Worm (Caenorhabditis elegans): ENCODE data around the gene R01H2.1.

The R01H2.1 gene

ce11 chrIII:7030044-7030804, 32.5 kb upstream of the R01H2.1 start (continued):
- TF ChIP-seq ceh-18 (tag; optimal IDR thresholded peaks at IDR 0.05): peak; percentile 12
- TF ChIP-seq ceh-48 (tag; optimal IDR thresholded peaks at IDR 0.05): no peak
- TF ChIP-seq ama-1 (optimal IDR thresholded peaks at IDR 0.05): no peak
- TF ChIP-seq tbx-2 (tag; optimal IDR thresholded peaks at IDR 0.05): peak; percentile 6
- TF ChIP-seq ttx-3 (tag; optimal IDR thresholded peaks at IDR 0.05): peak; percentile 55
- TF ChIP-seq pros-1 (tag; optimal IDR thresholded peaks at IDR 0.05): no peak
- peak; percentile 50 for TF ChIP-seq gmeb-2 (tag; optimal IDR thresholded peaks at IDR 0.05)
- peak; percentile 75 for TF ChIP-seq hlh-6 (tag; optimal IDR thresholded peaks at IDR 0.05)
- TF ChIP-seq unc-42 (tag; optimal IDR thresholded peaks at IDR 0.05): no peak
- TF ChIP-seq pat-9 (tag; optimal IDR thresholded peaks at IDR 0.05): peak; percentile 33
- TF ChIP-seq nfya-1 (tag; optimal IDR thresholded peaks at IDR 0.05): peak; percentile 38
- TF ChIP-seq Y22D7AL.16 (tag; optimal IDR thresholded peaks at IDR 0.05): peak; percentile 23
- peak; percentile 24 for TF ChIP-seq ztf-16 (tag; optimal IDR thresholded peaks at IDR 0.05)
- TF ChIP-seq ceh-2 (tag; optimal IDR thresholded peaks at IDR 0.05): no peak
- peak; percentile 41 for TF ChIP-seq che-1 (tag; optimal IDR thresholded peaks at IDR 0.05)
- no peak for TF ChIP-seq sdc-2 (tag; optimal IDR thresholded peaks at IDR 0.05)
- no peak for TF ChIP-seq unc-55 (GFP tag; optimal IDR thresholded peaks at IDR 0.05)
- no peak for TF ChIP-seq ceh-24 (tag; optimal IDR thresholded peaks at IDR 0.05)
- TF ChIP-seq ceh-6 (GFP tag; optimal IDR thresholded peaks at IDR 0.05): peak; percentile 55
- TF ChIP-seq hlh-8 (tag; optimal IDR thresholded peaks at IDR 0.05): no peak
- peak; percentile 42 for TF ChIP-seq lin-11 (tag; optimal IDR thresholded peaks at IDR 0.05)
- no peak for TF ChIP-seq ceh-9 (tag; optimal IDR thresholded peaks at IDR 0.05)
- TF ChIP-seq pqm-1 (tag; optimal IDR thresholded peaks at IDR 0.05): no peak
- no peak for TF ChIP-seq pha-4 (tag; optimal IDR thresholded peaks at IDR 0.05)
- no peak for TF ChIP-seq hlh-13 (GFP tag; optimal IDR thresholded peaks at IDR 0.05)
- TF ChIP-seq ets-4 (tag; optimal IDR thresholded peaks at IDR 0.05): no peak
- peak; percentile 39 for TF ChIP-seq pha-2 (tag; optimal IDR thresholded peaks at IDR 0.05)
- no peak for TF ChIP-seq elt-4 (tag; optimal IDR thresholded peaks at IDR 0.05)
- peak; percentile 45 for TF ChIP-seq dve-1 (tag; optimal IDR thresholded peaks at IDR 0.05)
- no peak for TF ChIP-seq fax-1 (tag; optimal IDR thresholded peaks at IDR 0.05)
- no peak for TF ChIP-seq ceh-22 (tag; optimal IDR thresholded peaks at IDR 0.05)
- TF ChIP-seq C38D4.7 (GFP tag; optimal IDR thresholded peaks at IDR 0.05): peak; percentile 49
- TF ChIP-seq npax-4 (tag; optimal IDR thresholded peaks at IDR 0.05): peak; percentile 13

ce11 chrIII:7032070-7032469, 30.6 kb upstream of the R01H2.1 start:
- TF ChIP-seq eyg-1 (tag; optimal IDR thresholded peaks at IDR 0.05): no peak
- TF ChIP-seq hlh-8 (tag; optimal IDR thresholded peaks at IDR 0.05): no peak
- TF ChIP-seq pat-9 (tag; optimal IDR thresholded peaks at IDR 0.05): no peak
- no peak for TF ChIP-seq ama-1 (optimal IDR thresholded peaks at IDR 0.05)
- TF ChIP-seq unc-86 (tag; optimal IDR thresholded peaks at IDR 0.05): no peak
- no peak for TF ChIP-seq Y22D7AL.16 (tag; optimal IDR thresholded peaks at IDR 0.05)
- no peak for TF ChIP-seq pag-3 (tag; optimal IDR thresholded peaks at IDR 0.05; ENCODE audit: borderline replicate concordance)
- TF ChIP-seq ztf-16 (tag; optimal IDR thresholded peaks at IDR 0.05): no peak
- TF ChIP-seq hlh-6 (tag; optimal IDR thresholded peaks at IDR 0.05): no peak
- no peak for TF ChIP-seq ceh-2 (tag; optimal IDR thresholded peaks at IDR 0.05)
- no peak for TF ChIP-seq unc-55 (GFP tag; optimal IDR thresholded peaks at IDR 0.05)
- no peak for TF ChIP-seq sox-2 (GFP tag; IDR thresholded peaks at IDR 0.05)
- TF ChIP-seq C38D4.7 (GFP tag; optimal IDR thresholded peaks at IDR 0.05): no peak
- TF ChIP-seq gmeb-2 (tag; optimal IDR thresholded peaks at IDR 0.05): no peak
- no peak for TF ChIP-seq ceh-9 (tag; optimal IDR thresholded peaks at IDR 0.05)
- no peak for TF ChIP-seq sdc-2 (tag; optimal IDR thresholded peaks at IDR 0.05)
- TF ChIP-seq npax-4 (tag; optimal IDR thresholded peaks at IDR 0.05): no peak
- TF ChIP-seq C08G9.2 (tag; optimal IDR thresholded peaks at IDR 0.05): no peak
- TF ChIP-seq pqm-1 (tag; optimal IDR thresholded peaks at IDR 0.05): no peak
